Worm (Caenorhabditis elegans) whole organism, L4 larva: ENCODE measurements around the gene R02F2.7.

Experiments
- ceh-20 ChIP-seq: fragments of 200-800 bp; sonication (Bioruptor generic); IDR thresholded peaks from 2 replicates; pipeline ENCODE4 v1.3.6; 2022; ENCODE audit warnings: missing genetic modification reagents, missing genetic modification characterization, missing compliant biosample characterization
- ceh-44 ChIP-seq: fragments of 200-800 bp; sonication (Bioruptor generic); IDR thresholded peaks from 2 replicates; pipeline ENCODE4 v1.3.6; 2022; ENCODE audit warnings: missing genetic modification reagents, missing genetic modification characterization, missing compliant biosample characterization
- ceh-82 ChIP-seq: sonication (generic microtip); optimal IDR thresholded peaks from 2 replicates; lab custom pipeline; 2017; ENCODE audit warnings: missing biosample characterization, missing genetic modification characterization
- daf-19 ChIP-seq: fragments of 200-800 bp; sonication (Bioruptor generic); conservative IDR thresholded peaks from 2 replicates; pipeline ENCODE4 v1.3.6; 2022; ENCODE audit warnings: missing genetic modification characterization, missing compliant biosample characterization
- dve-1 ChIP-seq: sonication (generic microtip); optimal IDR thresholded peaks from 2 replicates; lab custom pipeline; 2017; ENCODE audit warnings: antibody characterized with exemption, mild to moderate bottlenecking, missing genetic modification characterization, missing compliant biosample characterization; ENCODE audit not compliant: insufficient read depth
- lin-13 ChIP-seq: fragments of 150-350 bp; optimal IDR thresholded peaks from 2 replicates; lab custom pipeline; 2014; ENCODE audit warnings: missing biosample characterization, missing genetic modification reagents, missing genetic modification characterization
- lsy-2 ChIP-seq, 2 experiments: fragments of 150-350 bp in 1 of 2; sonication (generic microtip) in 1 of 2; optimal IDR thresholded peaks; 2 replicates each; lab custom pipeline; 2014 to 2017; ENCODE audit warnings: missing biosample characterization in 2 of 2, missing genetic modification characterization in 2 of 2
- mep-1 ChIP-seq: fragments of 150-350 bp; sonication (generic microtip); optimal IDR thresholded peaks from 3 replicates; lab custom pipeline; 2014; ENCODE audit warnings: missing biosample characterization, missing genetic modification characterization
- nhr-111 ChIP-seq: fragments of 200-800 bp; sonication (Bioruptor generic); optimal IDR thresholded peaks from 2 replicates; lab custom pipeline; 2018; ENCODE audit warnings: mild to moderate bottlenecking, missing genetic modification characterization, missing compliant biosample characterization
- nhr-28 ChIP-seq: fragments of 150-350 bp; optimal IDR thresholded peaks from 2 replicates; lab custom pipeline; 2014; ENCODE audit warnings: missing biosample characterization, missing genetic modification characterization
- snpc-1.2 ChIP-seq: fragments of 200-800 bp; sonication (Bioruptor generic); IDR thresholded peaks from 2 replicates; pipeline ENCODE4 v1.3.6; 2022; ENCODE audit warnings: missing genetic modification reagents, missing genetic modification characterization, missing compliant biosample characterization
- snpc-4 ChIP-seq: fragments of 150-350 bp; optimal IDR thresholded peaks from 2 replicates; lab custom pipeline; 2014; ENCODE audit warnings: missing biosample characterization, missing genetic modification characterization
- unc-39 ChIP-seq: sonication (generic microtip); optimal IDR thresholded peaks from 2 replicates; lab custom pipeline; 2017; ENCODE audit warnings: missing biosample characterization, missing genetic modification characterization

ce11 chrIII:5438064-5438463 lies 45.5 kb downstream of the R02F2.7 start:
- TF ChIP-seq lsy-2 (tag; optimal IDR thresholded peaks at IDR 0.05; lab: Kevin White, UChicago) (no peak), nhr-111 (GFP tag; lab: Kevin White, UChicago) (no peak), ceh-20 (no peak), dve-1 (no peak), mep-1 (tag; lab: Kevin White, UChicago) (no peak), nhr-28 (peak; percentile 19), ceh-82 (tag; lab: Kevin White, UChicago) (no peak), snpc-4 (tag; lab: Kevin White, UChicago) (no peak), snpc-1.2 (GFP tag; lab: Robert Waterston, UW) (no peak), lin-13 (GFP tag; lab: Kevin White, UChicago) (no peak), unc-39 (no peak), daf-19 (GFP tag; lab: Robert Waterston, UW) (no peak), ceh-44 (GFP tag; lab: Robert Waterston, UW) (no peak)
